Worm (Caenorhabditis elegans) whole organism, L3 larva: ENCODE measurements around the gene E02H4.4.
A peak's percentile ranks its signal among the peaks of the same experiment; 100 is the strongest.

Source experiments
- R02D3.7 ChIP-seq: fragments of 150-350 bp; optimal IDR thresholded peaks from 2 replicates; lab custom pipeline; 2014; ENCODE audit warnings: missing biosample characterization, missing genetic modification characterization
- ZK546.5 ChIP-seq: sonication (generic microtip); optimal IDR thresholded peaks from 2 replicates; lab custom pipeline; 2017; ENCODE audit warnings: missing biosample characterization, missing genetic modification characterization
- aly-2 ChIP-seq: fragments of 150-350 bp; optimal IDR thresholded peaks from 2 replicates; lab custom pipeline; 2014; ENCODE audit warnings: missing biosample characterization, missing genetic modification characterization
- ama-1 ChIP-seq: fragments of 150-350 bp; optimal IDR thresholded peaks from 2 replicates; lab custom pipeline; 2018
- ceh-16 ChIP-seq: sonication (generic microtip); optimal IDR thresholded peaks from 2 replicates; lab custom pipeline; 2017; ENCODE audit warnings: missing biosample characterization, missing genetic modification characterization
- ceh-28 ChIP-seq: fragments of 150-350 bp; optimal IDR thresholded peaks from 2 replicates; lab custom pipeline; 2014; ENCODE audit warnings: missing biosample characterization, missing genetic modification reagents, missing genetic modification characterization
- ceh-82 ChIP-seq: fragments of 150-350 bp; optimal IDR thresholded peaks from 2 replicates; lab custom pipeline; 2014; ENCODE audit warnings: missing biosample characterization, missing genetic modification characterization
- ceh-9 ChIP-seq: sonication (generic microtip); optimal IDR thresholded peaks from 2 replicates; lab custom pipeline; 2018; ENCODE audit warnings: missing biosample characterization, missing genetic modification characterization
- egl-27 ChIP-seq: sonication (generic microtip); optimal IDR thresholded peaks from 4 replicates; lab custom pipeline; 2017; ENCODE audit warnings: missing biosample characterization, missing genetic modification reagents, missing genetic modification characterization
- egl-5 ChIP-seq: fragments of 150-350 bp; optimal IDR thresholded peaks from 2 replicates; lab custom pipeline; 2017; ENCODE audit warnings: missing biosample characterization, missing genetic modification reagents, missing genetic modification characterization, inconsistent platforms
- elt-1 ChIP-seq: fragments of 150-350 bp; optimal IDR thresholded peaks from 2 replicates; lab custom pipeline; 2014; ENCODE audit warnings: missing biosample characterization, missing genetic modification characterization
- elt-2 ChIP-seq: sonication (generic microtip); optimal IDR thresholded peaks from 2 replicates; lab custom pipeline; 2016; ENCODE audit warnings: missing genetic modification reagents, mild to moderate bottlenecking, missing genetic modification characterization, missing compliant biosample characterization
- elt-3 ChIP-seq, 3 experiments: fragments of 150-350 bp in 1 of 3; sonication (generic microtip) in 2 of 3; optimal IDR thresholded peaks; 2 replicates in 2 of 3; 4 replicates in 1 of 3; lab custom pipeline; 2014 to 2017; ENCODE audit warnings: missing biosample characterization in 3 of 3, missing genetic modification characterization in 3 of 3
- eor-1 ChIP-seq, 2 experiments: fragments of 150-350 bp; optimal IDR thresholded peaks; 2 replicates each; lab custom pipeline; 2014 to 2018; ENCODE audit warnings: missing biosample characterization in 2 of 2, missing genetic modification characterization in 2 of 2
- fkh-10 ChIP-seq: sonication (generic microtip); optimal IDR thresholded peaks from 2 replicates; lab custom pipeline; 2017; ENCODE audit warnings: missing biosample characterization, missing genetic modification reagents, missing genetic modification characterization
- fos-1 ChIP-seq: fragments of 150-350 bp; optimal IDR thresholded peaks from 2 replicates; lab custom pipeline; 2014; ENCODE audit warnings: missing biosample characterization, missing genetic modification characterization
- hmg-11 ChIP-seq: sonication (generic microtip); optimal IDR thresholded peaks from 2 replicates; lab custom pipeline; 2016; ENCODE audit warnings: missing genetic modification characterization, missing compliant biosample characterization
- jun-1 ChIP-seq: fragments of 150-350 bp; optimal IDR thresholded peaks from 2 replicates; lab custom pipeline; 2014; ENCODE audit warnings: missing biosample characterization, missing genetic modification reagents, missing genetic modification characterization
- mdl-1 ChIP-seq: fragments of 150-350 bp; optimal IDR thresholded peaks from 2 replicates; lab custom pipeline; 2014; ENCODE audit warnings: missing biosample characterization, missing genetic modification characterization
- nhr-11 ChIP-seq: fragments of 150-350 bp; optimal IDR thresholded peaks from 2 replicates; lab custom pipeline; 2014; ENCODE audit warnings: missing biosample characterization, missing genetic modification characterization
- nhr-12 ChIP-seq: fragments of 150-350 bp; optimal IDR thresholded peaks from 2 replicates; lab custom pipeline; 2014; ENCODE audit warnings: missing biosample characterization, missing genetic modification characterization
- nhr-23 ChIP-seq: fragments of 150-350 bp; optimal IDR thresholded peaks from 2 replicates; lab custom pipeline; 2014; ENCODE audit warnings: missing biosample characterization, missing genetic modification reagents, missing genetic modification characterization
- nhr-237 ChIP-seq: fragments of 150-350 bp; optimal IDR thresholded peaks from 2 replicates; lab custom pipeline; 2014; ENCODE audit warnings: missing biosample characterization, missing genetic modification characterization
- nhr-43 ChIP-seq: sonication (generic microtip); optimal IDR thresholded peaks from 2 replicates; lab custom pipeline; 2016; ENCODE audit warnings: mild to moderate bottlenecking, missing genetic modification characterization, missing compliant biosample characterization; ENCODE audit not compliant: poor library complexity, severe bottlenecking
- nhr-67 ChIP-seq: fragments of 150-350 bp; optimal IDR thresholded peaks from 2 replicates; lab custom pipeline; 2014; ENCODE audit warnings: missing biosample characterization, missing genetic modification characterization
- nhr-76 ChIP-seq: fragments of 150-350 bp; sonication (generic microtip); optimal IDR thresholded peaks from 5 replicates; lab custom pipeline; 2014; ENCODE audit warnings: missing biosample characterization, missing genetic modification characterization
- nhr-77 ChIP-seq: fragments of 150-350 bp; optimal IDR thresholded peaks from 2 replicates; lab custom pipeline; 2014; ENCODE audit warnings: missing biosample characterization, missing genetic modification characterization
- pqm-1 ChIP-seq: fragments of 150-350 bp; optimal IDR thresholded peaks from 2 replicates; lab custom pipeline; 2017; ENCODE audit warnings: missing biosample characterization, missing genetic modification characterization, inconsistent platforms
- sea-2 ChIP-seq: fragments of 150-350 bp; sonication (generic microtip); optimal IDR thresholded peaks from 4 replicates; lab custom pipeline; 2014; ENCODE audit warnings: missing biosample characterization, missing genetic modification reagents, missing genetic modification characterization
- snpc-4 ChIP-seq: fragments of 150-350 bp; optimal IDR thresholded peaks from 2 replicates; lab custom pipeline; 2014; ENCODE audit warnings: missing biosample characterization, missing genetic modification characterization
- tbx-2 ChIP-seq: sonication (generic microtip); optimal IDR thresholded peaks from 2 replicates; lab custom pipeline; 2016; ENCODE audit warnings: mild to moderate bottlenecking, missing genetic modification characterization, missing compliant biosample characterization
- unc-39 ChIP-seq: sonication (generic microtip); optimal IDR thresholded peaks from 4 replicates; lab custom pipeline; 2017; ENCODE audit warnings: missing biosample characterization, missing genetic modification characterization
- zag-1 ChIP-seq: fragments of 150-350 bp; optimal IDR thresholded peaks from 2 replicates; lab custom pipeline; 2014; ENCODE audit warnings: missing biosample characterization, missing genetic modification characterization
- ztf-11 ChIP-seq: fragments of 150-350 bp; optimal IDR thresholded peaks from 2 replicates; lab custom pipeline; 2014; ENCODE audit warnings: missing biosample characterization, missing genetic modification characterization

E02H4.4 gene

ce11 chrX:14297209-14297608, 39.4 kb downstream of the E02H4.4 start (continued):
- TF ChIP-seq pqm-1 (tag; lab: Kevin White, UChicago) (peak; percentile 10), ceh-9 (tag; lab: Kevin White, UChicago) (no peak)

DNA sequence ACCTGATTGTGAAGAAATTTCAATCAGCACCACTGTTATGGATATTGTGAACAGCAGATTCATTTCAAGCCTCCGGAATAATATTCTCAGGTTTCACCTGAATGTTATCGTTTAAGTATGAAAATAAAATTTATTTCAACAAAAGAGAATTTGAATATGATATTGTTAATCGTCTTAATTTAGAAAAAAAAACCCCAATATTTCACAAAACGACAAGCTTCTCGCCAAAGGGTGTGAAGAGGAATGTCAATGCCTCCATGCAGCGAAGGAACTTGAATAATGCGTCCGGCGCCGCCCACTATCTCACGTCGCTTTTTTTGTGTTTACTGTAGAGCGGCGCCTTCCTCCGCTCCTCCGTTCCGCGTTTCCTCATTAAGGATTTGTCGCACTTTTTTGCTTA, 45.3 kb downstream of the E02H4.4 start, which contains the start of gene C11H1.5:
Gene C11H1.5 (minus strand): TSS at position 101 of the 400 bp plus-strand sequence.
- TF ChIP-seq mdl-1 (tag; lab: Kevin White, UChicago) = no peak
- TF ChIP-seq egl-27 (tag; lab: Kevin White, UChicago) = no peak
- TF ChIP-seq nhr-77 = no peak
- no peak for TF ChIP-seq ceh-16 (tag; lab: Kevin White, UChicago)
- no peak for TF ChIP-seq fos-1 (tag; lab: Kevin White, UChicago)
- TF ChIP-seq fkh-10 (GFP tag; lab: Kevin White, UChicago) = no peak
- no peak for TF ChIP-seq elt-1 (tag; lab: Kevin White, UChicago)
- no peak for TF ChIP-seq nhr-76 (tag; lab: Kevin White, UChicago)
- no peak for TF ChIP-seq ceh-28 (tag; lab: Kevin White, UChicago)
- TF ChIP-seq eor-1 (tag; optimal IDR thresholded peaks at IDR 0.05; lab: Kevin White, UChicago) = no peak
- TF ChIP-seq R02D3.7 (tag; lab: Kevin White, UChicago) = no peak
- TF ChIP-seq ama-1 (lab: Kevin White, UChicago) = no peak
- TF ChIP-seq elt-3 (tag; optimal IDR thresholded peaks at IDR 0.05; lab: Kevin White, UChicago) = no peak
- no peak for TF ChIP-seq jun-1 (tag; lab: Kevin White, UChicago)
- no peak for TF ChIP-seq aly-2 (tag; lab: Kevin White, UChicago)
- TF ChIP-seq hmg-11 (tag; lab: Kevin White, UChicago) = no peak

- TF ChIP-seq sea-2 (GFP tag; lab: Kevin White, UChicago) (no peak), nhr-12 (no peak), nhr-67 (tag; lab: Kevin White, UChicago) (no peak)
Measured at ce11 chrX:14307667-14308066, 49.9 kb downstream of the E02H4.4 start, which contains the start of gene gphr-2. gphr-2 (minus strand) TSS chrX:14307767.

ce11 chrX:14309656-14310055, 51.9 kb downstream of the E02H4.4 start:
- no peak for TF ChIP-seq ztf-11 (tag; lab: Kevin White, UChicago)
- no peak for TF ChIP-seq nhr-77
- no peak for TF ChIP-seq ceh-82 (tag; lab: Kevin White, UChicago)
- no peak for TF ChIP-seq tbx-2
- no peak for TF ChIP-seq egl-5 (tag; lab: Kevin White, UChicago)
- TF ChIP-seq unc-39 (tag; lab: Kevin White, UChicago) = no peak
- no peak for TF ChIP-seq nhr-11 (tag; lab: Kevin White, UChicago)
- TF ChIP-seq ceh-28 (tag; lab: Kevin White, UChicago) = no peak

- no peak for TF ChIP-seq egl-5 (tag; lab: Kevin White, UChicago)
- TF ChIP-seq nhr-23 (tag; lab: Kevin White, UChicago) = no peak
- TF ChIP-seq ztf-11 (tag; lab: Kevin White, UChicago) = no peak
- TF ChIP-seq nhr-76 (tag; lab: Kevin White, UChicago) = no peak
- no peak for TF ChIP-seq R02D3.7 (tag; lab: Kevin White, UChicago)
- TF ChIP-seq elt-2 (tag; lab: Kevin White, UChicago) = no peak
- no peak for TF ChIP-seq jun-1 (tag; lab: Kevin White, UChicago)
- TF ChIP-seq ceh-28 (tag; lab: Kevin White, UChicago) = no peak
- TF ChIP-seq zag-1 (tag; lab: Kevin White, UChicago) = no peak
- TF ChIP-seq eor-1 (tag; optimal IDR thresholded peaks at IDR 0.05; lab: Kevin White, UChicago) = no peak
- TF ChIP-seq mdl-1 (tag; lab: Kevin White, UChicago) = no peak
- no peak for TF ChIP-seq fos-1 (tag; lab: Kevin White, UChicago)
- no peak for TF ChIP-seq snpc-4
- no peak for TF ChIP-seq nhr-43 (tag; lab: Kevin White, UChicago)
- TF ChIP-seq nhr-237 = no peak
- TF ChIP-seq ZK546.5 (tag; lab: Kevin White, UChicago) = no peak
- TF ChIP-seq, all 47 proteins: peak for 0
Measured at ce11 chrX:14311583-14311982, 53.8 kb downstream of the E02H4.4 start, which contains the start of gene mgrn-1. mgrn-1 (minus strand) TSS chrX:14311683.
